Worm (Caenorhabditis elegans): ENCODE data around the gene T15B12.1.

Gene T15B12.1

DNA sequence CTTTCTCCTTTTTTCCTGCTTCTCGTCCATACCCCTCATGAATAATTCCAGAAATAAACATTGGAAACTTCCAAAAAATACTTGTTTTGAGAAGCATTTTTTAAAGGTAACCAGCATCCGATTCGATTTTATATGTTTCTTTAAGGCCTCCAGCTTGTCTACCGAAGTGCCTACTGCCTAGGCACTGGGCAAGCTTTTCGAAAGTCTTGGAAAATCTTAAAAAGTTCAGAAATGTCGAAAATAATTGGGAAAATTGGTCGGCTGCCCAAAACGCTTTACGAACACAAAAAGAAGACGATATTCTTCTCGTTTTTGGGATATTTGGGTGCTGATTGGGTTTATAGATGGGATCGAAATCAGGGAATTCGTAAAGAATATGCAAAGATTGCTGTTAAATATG lies 33.7 kb downstream of the T15B12.1 start, which contains the start of gene F52C9.3:
Gene F52C9.3 (plus strand): TSS at position 225 of the 400 bp plus-strand sequence.
- TF ChIP-seq aly-1 (tag; optimal IDR thresholded peaks at IDR 0.05): no peak
- no peak for TF ChIP-seq hmbx-1 (tag; optimal IDR thresholded peaks at IDR 0.05)
- no peak for TF ChIP-seq sea-1 (GFP tag; conservative IDR thresholded peaks at IDR 0.05)
- no peak for TF ChIP-seq B0310.2 (tag; optimal IDR thresholded peaks at IDR 0.05)
- no peak for TF ChIP-seq hmg-4 (GFP tag; optimal IDR thresholded peaks at IDR 0.05)
- TF ChIP-seq tra-4 (tag; optimal IDR thresholded peaks at IDR 0.05): no peak
- no peak for TF ChIP-seq ceh-13 (GFP tag; optimal IDR thresholded peaks at IDR 0.05)
- no peak for TF ChIP-seq scrt-1 (GFP tag; IDR thresholded peaks at IDR 0.05)
- TF ChIP-seq pes-1 (GFP tag; IDR thresholded peaks at IDR 0.05): no peak
- no peak for TF ChIP-seq tbx-37 (GFP tag; conservative IDR thresholded peaks at IDR 0.05)
- no peak for TF ChIP-seq flt-1 (GFP tag; IDR thresholded peaks at IDR 0.05)
- no peak for TF ChIP-seq ama-1 (optimal IDR thresholded peaks at IDR 0.05)
- no peak for TF ChIP-seq hnd-1 (tag; optimal IDR thresholded peaks at IDR 0.05)
- no peak for TF ChIP-seq tbx-11 (GFP tag; IDR thresholded peaks at IDR 0.05)
- no peak for TF ChIP-seq F13C5.2 (tag; optimal IDR thresholded peaks at IDR 0.05)
- no peak for TF ChIP-seq ets-7 (tag; optimal IDR thresholded peaks at IDR 0.05)
- no peak for TF ChIP-seq ceh-36 (tag; optimal IDR thresholded peaks at IDR 0.05)

DNA sequence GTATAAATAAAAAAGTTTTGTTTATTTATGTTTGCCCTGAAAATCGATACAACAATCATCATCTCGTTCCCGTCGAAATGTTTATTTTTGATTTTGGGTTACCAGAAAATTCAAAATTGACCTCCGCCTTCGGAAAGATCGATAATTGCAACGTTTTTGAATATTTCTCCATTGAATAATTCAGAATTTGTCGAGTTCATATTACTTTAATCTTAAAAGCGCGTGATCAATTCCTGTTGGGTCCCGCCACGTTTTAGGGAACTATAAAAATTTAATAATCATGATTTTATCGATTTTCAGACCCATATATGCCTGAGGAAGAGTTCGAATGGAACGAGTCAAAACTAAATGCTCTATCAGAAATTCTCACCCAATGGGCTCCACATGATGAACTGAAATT lies 38.3 kb downstream of the T15B12.1 start, which contains the start of gene sorf-2:
Gene sorf-2 (plus strand): TSS at position 301 of the 400 bp plus-strand sequence.
- TF ChIP-seq flt-1 (GFP tag; IDR thresholded peaks at IDR 0.05) (no peak), hmg-4 (GFP tag; optimal IDR thresholded peaks at IDR 0.05) (no peak), ceh-36 (tag; optimal IDR thresholded peaks at IDR 0.05) (no peak), tbx-37 (GFP tag; conservative IDR thresholded peaks at IDR 0.05) (no peak), tra-4 (tag; optimal IDR thresholded peaks at IDR 0.05) (no peak), ceh-13 (GFP tag; optimal IDR thresholded peaks at IDR 0.05) (no peak), aly-1 (tag; optimal IDR thresholded peaks at IDR 0.05) (no peak), tbx-11 (GFP tag; IDR thresholded peaks at IDR 0.05) (no peak), B0310.2 (tag; optimal IDR thresholded peaks at IDR 0.05) (no peak)

DNA sequence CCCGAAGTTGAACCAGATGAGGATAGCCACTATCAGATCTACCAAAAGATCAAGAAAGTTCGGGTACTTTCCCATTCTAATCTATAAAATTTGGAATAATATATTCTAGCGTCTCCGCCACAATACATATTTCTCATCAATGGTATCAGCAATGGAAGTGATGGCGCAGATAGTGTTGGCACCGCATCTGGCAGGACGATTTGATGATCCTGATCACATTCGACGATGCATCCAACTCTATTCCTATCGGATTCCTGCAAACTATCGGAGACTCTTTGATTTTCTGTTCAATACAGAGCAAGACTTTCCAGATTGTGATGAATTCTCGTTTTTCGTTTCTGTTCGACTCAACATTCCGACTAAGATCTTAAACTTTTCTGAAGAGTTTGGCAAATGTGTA lies 41.4 kb downstream of the T15B12.1 start:
- no peak for TF ChIP-seq ceh-36 (tag; optimal IDR thresholded peaks at IDR 0.05)
- TF ChIP-seq hmg-4 (GFP tag; optimal IDR thresholded peaks at IDR 0.05): no peak
- TF ChIP-seq F13C5.2 (tag; optimal IDR thresholded peaks at IDR 0.05): no peak
- no peak for TF ChIP-seq tbx-11 (GFP tag; IDR thresholded peaks at IDR 0.05)
- no peak for TF ChIP-seq tra-4 (tag; optimal IDR thresholded peaks at IDR 0.05)
- no peak for TF ChIP-seq scrt-1 (GFP tag; IDR thresholded peaks at IDR 0.05)
- no peak for TF ChIP-seq flt-1 (GFP tag; IDR thresholded peaks at IDR 0.05)
- TF ChIP-seq ets-7 (tag; optimal IDR thresholded peaks at IDR 0.05): no peak
- TF ChIP-seq ceh-13 (GFP tag; optimal IDR thresholded peaks at IDR 0.05): no peak
- no peak for TF ChIP-seq sea-1 (GFP tag; conservative IDR thresholded peaks at IDR 0.05)
- TF ChIP-seq B0310.2 (tag; optimal IDR thresholded peaks at IDR 0.05): no peak
- TF ChIP-seq pes-1 (GFP tag; IDR thresholded peaks at IDR 0.05): no peak
- TF ChIP-seq ama-1 (optimal IDR thresholded peaks at IDR 0.05): no peak
- no peak for TF ChIP-seq hmbx-1 (tag; optimal IDR thresholded peaks at IDR 0.05)
- TF ChIP-seq hnd-1 (tag; optimal IDR thresholded peaks at IDR 0.05): no peak
- TF ChIP-seq tbx-37 (GFP tag; conservative IDR thresholded peaks at IDR 0.05): no peak
- TF ChIP-seq aly-1 (tag; optimal IDR thresholded peaks at IDR 0.05): no peak

DNA sequence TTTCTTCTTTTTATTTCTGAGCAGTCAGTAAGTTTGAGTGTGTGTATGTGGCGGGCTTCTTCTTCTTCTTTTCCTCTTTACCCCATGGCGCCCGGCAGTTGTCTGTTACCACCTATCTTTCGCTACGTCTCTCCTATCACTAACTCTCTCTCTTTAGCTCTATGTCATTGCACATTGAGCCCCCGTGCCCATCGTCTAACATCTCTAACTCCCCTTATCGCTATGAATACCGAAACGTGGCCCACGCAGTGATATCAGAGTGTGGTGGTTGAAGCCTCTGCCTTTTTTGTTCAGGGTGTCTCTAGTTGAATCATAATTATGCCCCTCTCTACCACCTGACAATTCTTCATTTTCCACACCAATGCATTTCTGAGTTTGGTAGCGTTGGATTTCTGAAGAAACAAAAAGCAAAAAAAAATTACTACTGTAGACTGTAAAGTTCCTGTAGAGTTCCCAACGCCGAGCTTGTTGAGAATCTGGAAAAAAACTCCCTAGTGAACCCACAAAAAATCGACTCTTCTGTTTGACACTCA lies 46.6 kb downstream of the T15B12.1 start:
- TF ChIP-seq ama-1 (optimal IDR thresholded peaks at IDR 0.05) (no peak), scrt-1 (GFP tag; IDR thresholded peaks at IDR 0.05) (no peak), tbx-37 (GFP tag; conservative IDR thresholded peaks at IDR 0.05) (no peak), tbx-11 (GFP tag; IDR thresholded peaks at IDR 0.05) (no peak), ceh-13 (GFP tag; optimal IDR thresholded peaks at IDR 0.05) (no peak), hmg-4 (GFP tag; optimal IDR thresholded peaks at IDR 0.05) (no peak)

ce11 chrIII:5338787-5339186 lies 50.8 kb downstream of the T15B12.1 start:
- no peak for TF ChIP-seq ama-1 (optimal IDR thresholded peaks at IDR 0.05)
- TF ChIP-seq B0310.2 (tag; optimal IDR thresholded peaks at IDR 0.05): no peak
- no peak for TF ChIP-seq tbx-11 (GFP tag; IDR thresholded peaks at IDR 0.05)
- TF ChIP-seq ceh-13 (GFP tag; optimal IDR thresholded peaks at IDR 0.05): no peak
- no peak for TF ChIP-seq sea-1 (GFP tag; conservative IDR thresholded peaks at IDR 0.05)
- TF ChIP-seq scrt-1 (GFP tag; IDR thresholded peaks at IDR 0.05): no peak
- no peak for TF ChIP-seq pes-1 (GFP tag; IDR thresholded peaks at IDR 0.05)

DNA sequence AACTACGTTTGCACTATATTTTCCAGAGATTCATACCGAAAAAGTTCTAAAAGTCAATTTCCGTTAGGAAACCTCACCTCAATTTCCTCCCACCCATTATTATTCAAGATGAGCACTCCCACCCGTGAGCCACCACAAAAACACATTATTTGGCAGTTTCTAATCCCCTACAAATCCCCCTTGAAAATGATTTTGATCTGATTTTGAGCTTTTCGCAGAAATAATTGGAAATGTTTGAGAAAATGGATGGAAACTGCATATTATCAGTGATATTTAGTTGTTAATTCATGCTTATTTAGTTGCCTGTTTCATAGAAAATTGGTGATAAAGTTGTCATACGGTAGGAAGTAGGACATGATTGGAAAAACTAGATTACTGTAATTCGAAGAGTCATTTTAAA lies 52.6 kb downstream of the T15B12.1 start:
- no peak for TF ChIP-seq ets-7 (tag; optimal IDR thresholded peaks at IDR 0.05)
- TF ChIP-seq tbx-37 (GFP tag; conservative IDR thresholded peaks at IDR 0.05): no peak
- no peak for TF ChIP-seq ceh-13 (GFP tag; optimal IDR thresholded peaks at IDR 0.05)

ce11 chrIII:5341382-5341781 lies 53.4 kb downstream of the T15B12.1 start, which contains the start of gene ZK121.2:
Gene ZK121.2 (plus strand): TSS chrIII:5341682.
- TF ChIP-seq ceh-36 (tag; optimal IDR thresholded peaks at IDR 0.05): no peak
- TF ChIP-seq ama-1 (optimal IDR thresholded peaks at IDR 0.05): no peak
- TF ChIP-seq flt-1 (GFP tag; IDR thresholded peaks at IDR 0.05): no peak

DNA sequence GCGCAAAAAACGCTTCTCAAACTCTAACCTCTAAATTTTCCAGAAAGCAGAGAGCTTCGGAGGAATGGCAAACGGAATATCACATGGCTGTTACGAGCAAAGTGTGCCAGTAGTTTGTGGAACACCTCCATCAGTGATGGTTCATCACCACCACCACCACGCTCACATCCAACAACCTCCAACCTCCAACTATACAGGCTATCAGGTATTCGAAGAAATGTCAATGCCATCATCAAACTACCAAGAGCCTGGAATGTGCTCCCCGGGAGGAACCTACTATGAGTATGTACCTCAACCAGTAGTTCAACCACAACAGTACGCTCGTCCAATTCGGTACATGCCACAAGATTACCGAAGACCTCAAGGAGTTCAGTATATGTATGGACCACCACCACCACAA lies 55.6 kb downstream of the T15B12.1 start:
- no peak for TF ChIP-seq tbx-11 (GFP tag; IDR thresholded peaks at IDR 0.05)
- no peak for TF ChIP-seq aly-1 (tag; optimal IDR thresholded peaks at IDR 0.05)
- no peak for TF ChIP-seq hnd-1 (tag; optimal IDR thresholded peaks at IDR 0.05)
- TF ChIP-seq B0310.2 (tag; optimal IDR thresholded peaks at IDR 0.05): no peak
- no peak for TF ChIP-seq flt-1 (GFP tag; IDR thresholded peaks at IDR 0.05)
- TF ChIP-seq hmbx-1 (tag; optimal IDR thresholded peaks at IDR 0.05): no peak
- no peak for TF ChIP-seq tbx-37 (GFP tag; conservative IDR thresholded peaks at IDR 0.05)
- TF ChIP-seq hmg-4 (GFP tag; optimal IDR thresholded peaks at IDR 0.05): no peak
- no peak for TF ChIP-seq ceh-13 (GFP tag; optimal IDR thresholded peaks at IDR 0.05)
- no peak for TF ChIP-seq scrt-1 (GFP tag; IDR thresholded peaks at IDR 0.05)

All from whole organism, early embryonic.